Fruit fly (Drosophila melanogaster): ENCODE results near the gene MESR3.

MESR3 gene

dm6 chr2L:18647857-18648652 is 31.0 kb downstream of the MESR3 start:
- no peak for TF ChIP-seq CG17801 (GFP tag; optimal IDR thresholded peaks at IDR 0.05; ENCODE audit: partially characterized antibody)

- TF ChIP-seq CG17801 (GFP tag; optimal IDR thresholded peaks at IDR 0.05; ENCODE audit: partially characterized antibody), result no peak
Measured at dm6 chr2L:18652663-18653327, 35.7 kb downstream of the MESR3 start, which contains the start of gene Cyp310a1. Gene Cyp310a1, minus strand, starts transcription at chr2L:18653010.

- TF ChIP-seq CG17801 (GFP tag; optimal IDR thresholded peaks at IDR 0.05; ENCODE audit: partially characterized antibody), result no peak
Measured at dm6 chr2L:18653328-18653675, 36.2 kb downstream of the MESR3 start.

dm6 chr2L:18656691-18657237 is 39.7 kb downstream of the MESR3 start:
- TF ChIP-seq CG17801 (GFP tag; optimal IDR thresholded peaks at IDR 0.05; ENCODE audit: partially characterized antibody), result no peak

- no peak for TF ChIP-seq CG17801 (GFP tag; optimal IDR thresholded peaks at IDR 0.05; ENCODE audit: partially characterized antibody)
Measured at dm6 chr2L:18658108-18658507, 41.1 kb downstream of the MESR3 start.

dm6 chr2L:18663395-18663794 is 46.3 kb downstream of the MESR3 start:
- TF ChIP-seq CG17801 (GFP tag; optimal IDR thresholded peaks at IDR 0.05; ENCODE audit: partially characterized antibody), result no peak

dm6 chr2L:18664707-18665550 is 47.9 kb downstream of the MESR3 start:
- TF ChIP-seq CG17801 (GFP tag; optimal IDR thresholded peaks at IDR 0.05; ENCODE audit: partially characterized antibody), result no peak

- TF ChIP-seq CG17801 (GFP tag; optimal IDR thresholded peaks at IDR 0.05; ENCODE audit: partially characterized antibody), result no peak
Measured at dm6 chr2L:18665952-18666606, 49.0 kb downstream of the MESR3 start.

dm6 chr2L:18671146-18671545 is 54.1 kb downstream of the MESR3 start, which contains the start of gene CG43338:
Gene CG43338, minus strand, starts transcription at chr2L:18671246.
- no peak for TF ChIP-seq CG17801 (GFP tag; optimal IDR thresholded peaks at IDR 0.05; ENCODE audit: partially characterized antibody)

dm6 chr2L:18673185-18673584 is 56.1 kb downstream of the MESR3 start, which contains the start of gene CG43339:
Gene CG43339, minus strand, starts transcription at chr2L:18673285.
- TF ChIP-seq CG17801 (GFP tag; optimal IDR thresholded peaks at IDR 0.05; ENCODE audit: partially characterized antibody), result no peak

- no peak for TF ChIP-seq CG17801 (GFP tag; optimal IDR thresholded peaks at IDR 0.05; ENCODE audit: partially characterized antibody)
Measured at dm6 chr2L:18674994-18675393, 57.9 kb downstream of the MESR3 start, which contains the start of gene Mst36Fb. Gene Mst36Fb, minus strand, starts transcription at chr2L:18675094.

- peak; percentile 4 for TF ChIP-seq CG17801 (GFP tag; optimal IDR thresholded peaks at IDR 0.05; ENCODE audit: partially characterized antibody)
Measured at dm6 chr2L:18676948-18677820, 60.1 kb downstream of the MESR3 start, which contains the start of the genes Mst36Fa and CG31751. Gene Mst36Fa, minus strand, starts transcription at chr2L:18676998. Gene CG31751, plus strand, starts transcription at chr2L:18677221.

dm6 chr2L:18677910-18678639 is 61.0 kb downstream of the MESR3 start:
- TF ChIP-seq CG17801 (GFP tag; optimal IDR thresholded peaks at IDR 0.05; ENCODE audit: partially characterized antibody), result no peak

All from ovary, adult (tissue).